Fruit fly (Drosophila melanogaster): Measurements from ENCODE around the gene Hakai.

The Hakai gene

DNA sequence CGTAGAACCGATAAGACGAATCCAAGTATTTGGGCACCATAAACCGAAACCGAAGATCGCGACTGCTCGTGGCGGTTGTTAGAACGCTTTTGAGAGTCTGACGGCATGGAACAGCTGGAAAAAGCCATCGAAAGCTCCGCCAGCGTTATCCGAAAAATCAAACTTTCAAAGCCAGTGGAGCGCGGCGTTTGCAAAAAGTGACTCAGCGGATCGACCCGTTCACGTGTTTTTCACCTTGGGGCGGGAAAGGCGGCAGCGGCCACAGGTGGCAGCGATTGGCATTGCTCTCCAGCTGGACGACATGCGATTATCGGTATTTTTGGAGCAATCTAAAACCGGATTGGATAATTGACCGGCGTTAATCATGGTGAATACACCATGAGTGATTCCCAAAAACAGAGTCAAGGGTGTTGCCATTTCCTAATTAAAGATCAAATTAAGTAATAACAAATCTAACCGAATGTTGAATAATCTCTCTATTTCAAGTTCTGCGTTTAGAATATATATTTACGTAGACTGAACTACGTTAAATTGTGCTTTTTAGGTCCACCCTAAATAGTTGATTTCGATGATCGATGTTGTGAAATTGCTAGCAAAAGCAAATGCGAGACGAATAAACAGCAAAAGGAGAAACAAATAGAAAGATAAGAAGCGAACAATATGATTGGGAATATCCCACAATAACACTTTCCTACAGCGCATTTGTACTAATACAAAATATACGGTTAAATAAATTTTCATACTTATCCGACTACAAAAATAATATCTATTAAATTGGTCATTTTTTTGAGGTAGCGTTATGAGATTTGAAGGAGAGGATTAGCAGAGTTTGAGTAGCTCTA, 35.2 kb downstream of the Hakai start, which contains the start of gene CG10337 (continued):
- no peak for TF ChIP-seq Spps (tag; optimal IDR thresholded peaks at IDR 0.05)
- TF ChIP-seq CG33557 (GFP tag; optimal IDR thresholded peaks at IDR 0.05), result no peak
- TF ChIP-seq amos (GFP tag; IDR thresholded peaks at IDR 0.05; ENCODE audit: partially characterized antibody), result no peak
- TF ChIP-seq Ets65A (GFP tag), result peak; percentile 25
- peak; percentile 44 for TF ChIP-seq CG7786 (GFP tag; optimal IDR thresholded peaks at IDR 0.05)
- no peak for TF ChIP-seq abd-A (tag; optimal IDR thresholded peaks at IDR 0.05)
- TF ChIP-seq Camta (GFP tag; optimal IDR thresholded peaks at IDR 0.05), result no peak
- peak; percentile 67 for TF ChIP-seq odd (GFP tag; optimal IDR thresholded peaks at IDR 0.05)
- no peak for TF ChIP-seq MESR4 (GFP tag; optimal IDR thresholded peaks at IDR 0.05)
- TF ChIP-seq Ets97D (GFP tag; optimal IDR thresholded peaks at IDR 0.05), result no peak
- peak; percentile 57 for TF ChIP-seq CG9727 (GFP tag; optimal IDR thresholded peaks at IDR 0.05)
- no peak for TF ChIP-seq zen (tag; optimal IDR thresholded peaks at IDR 0.05)
- TF ChIP-seq CG12391 (tag; optimal IDR thresholded peaks at IDR 0.05), result peak; percentile 54
- TF ChIP-seq Neu2 (GFP tag; optimal IDR thresholded peaks at IDR 0.05; ENCODE audit: borderline replicate concordance), result no peak
- TF ChIP-seq Lhr (GFP tag; optimal IDR thresholded peaks at IDR 0.05), result no peak
- no peak for TF ChIP-seq Dref (GFP tag; IDR thresholded peaks at IDR 0.05)
- peak; percentile 83 for TF ChIP-seq rib (GFP tag; IDR thresholded peaks at IDR 0.05)
- peak; percentile 21 for TF ChIP-seq Bdp1 (GFP tag; optimal IDR thresholded peaks at IDR 0.05)
- TF ChIP-seq Rx (GFP tag; IDR thresholded peaks at IDR 0.05), result no peak
- peak; percentile 39; the same call in 1 of the 3 replicates for TF ChIP-seq CG6175 (GFP tag; IDR thresholded peaks at IDR 0.05)
- peak; percentile 29 for TF ChIP-seq CG12219 (GFP tag; optimal IDR thresholded peaks at IDR 0.05)
- no peak for TF ChIP-seq Hr39 (optimal IDR thresholded peaks at IDR 0.05)
- TF ChIP-seq da (GFP tag; optimal IDR thresholded peaks at IDR 0.05), result no peak
- TF ChIP-seq CG11456 (GFP tag; IDR thresholded peaks at IDR 0.05), result no peak
- TF ChIP-seq Asciz (GFP tag; optimal IDR thresholded peaks at IDR 0.05), result peak; percentile 36
- TF ChIP-seq CG17359 (tag; optimal IDR thresholded peaks at IDR 0.05), result peak; percentile 42
- peak; percentile 70 for TF ChIP-seq CG7556 (GFP tag; optimal IDR thresholded peaks at IDR 0.05)
- TF ChIP-seq oc (tag; optimal IDR thresholded peaks at IDR 0.05), result peak; percentile 27
- TF ChIP-seq pfk (GFP tag; optimal IDR thresholded peaks at IDR 0.05), result no peak
- TF ChIP-seq bcd (GFP tag; optimal IDR thresholded peaks at IDR 0.05), result peak; percentile 36
- TF ChIP-seq al (GFP tag; IDR thresholded peaks at IDR 0.05), result no peak; the same call in 1 of the 2 replicates
- TF ChIP-seq wor (GFP tag; IDR thresholded peaks at IDR 0.05), result no peak
- no peak for TF ChIP-seq Mrtf (GFP tag; IDR thresholded peaks at IDR 0.05)
- peak; percentile 25 for TF ChIP-seq mam (GFP tag; optimal IDR thresholded peaks at IDR 0.05)
- no peak for TF ChIP-seq Abd-B (GFP tag; optimal IDR thresholded peaks at IDR 0.05)
- TF ChIP-seq phol (tag; optimal IDR thresholded peaks at IDR 0.05), result peak; percentile 29
- TF ChIP-seq BtbVII (GFP tag; optimal IDR thresholded peaks at IDR 0.05), result peak; percentile 44
- no peak for TF ChIP-seq CG17802 (tag; optimal IDR thresholded peaks at IDR 0.05)
- TF ChIP-seq CG31388 (GFP tag; optimal IDR thresholded peaks at IDR 0.05), result no peak
- TF ChIP-seq danr (GFP tag; IDR thresholded peaks at IDR 0.05), result no peak
- peak; percentile 11; the same call in 1 of the 2 replicates for TF ChIP-seq lmd (GFP tag; IDR thresholded peaks at IDR 0.05)
- TF ChIP-seq tgo (GFP tag; IDR thresholded peaks at IDR 0.05), result no peak
- TF ChIP-seq dmrt11E (tag; optimal IDR thresholded peaks at IDR 0.05), result no peak
- TF ChIP-seq sisA (GFP tag; IDR thresholded peaks at IDR 0.05), result no peak
- peak in 1 of 2 experiments; percentile 57 for TF ChIP-seq crp (GFP tag; optimal IDR thresholded peaks at IDR 0.05)
- peak; percentile 53; the same call in 1 of the 2 replicates for TF ChIP-seq vvl (GFP tag; IDR thresholded peaks at IDR 0.05)
- TF ChIP-seq gro (GFP tag; optimal IDR thresholded peaks at IDR 0.05), result peak; percentile 15
- TF ChIP-seq nerfin-2 (GFP tag; IDR thresholded peaks at IDR 0.05; ENCODE audit: partially characterized antibody), result no peak
- TF ChIP-seq E2f1 (GFP tag; IDR thresholded peaks at IDR 0.05), result no peak

All from whole organism, embryonic.